Worm (Caenorhabditis elegans) whole organism, late embryonic: Measurements from ENCODE around the gene C01B9.4.

Source experiments
- ama-1 ChIP-seq: fragments of 150-350 bp; optimal IDR thresholded peaks from 2 replicates; lab custom pipeline; 2014
- elt-2 ChIP-seq: sonication (generic microtip); optimal IDR thresholded peaks from 2 replicates; lab custom pipeline; 2016; ENCODE audit warnings: missing genetic modification reagents, missing genetic modification characterization, missing compliant biosample characterization
- elt-4 ChIP-seq: sonication (generic microtip); optimal IDR thresholded peaks from 2 replicates; lab custom pipeline; 2016; ENCODE audit warnings: missing genetic modification characterization, missing compliant biosample characterization
- hlh-6 ChIP-seq: sonication (generic microtip); optimal IDR thresholded peaks from 2 replicates; lab custom pipeline; 2016; ENCODE audit warnings: missing genotype, missing genetic modification characterization, missing compliant biosample characterization
- syd-9 ChIP-seq: sonication (generic microtip); optimal IDR thresholded peaks from 2 replicates; lab custom pipeline; 2016; ENCODE audit warnings: mild to moderate bottlenecking, missing genetic modification characterization, moderate library complexity, missing compliant biosample characterization
- unc-3 ChIP-seq, 2 experiments: fragments of 200-800 bp in 1 of 2; sonication (Bioruptor generic) in 1 of 2; sonication (generic microtip) in 1 of 2; conservative IDR thresholded peaks in 1 of 2; optimal IDR thresholded peaks in 1 of 2; 2 replicates each; pipeline versions ENCODE4 v1.3.6 to Lab custom; 2016 to 2022; ENCODE audit warnings: missing compliant biosample characterization in 2 of 2, missing genetic modification characterization in 2 of 2, missing genetic modification reagents in 1 of 2
- unc-42 ChIP-seq: sonication (generic microtip); optimal IDR thresholded peaks from 2 replicates; lab custom pipeline; 2016; ENCODE audit warnings: missing genotype, missing genetic modification characterization, missing compliant biosample characterization

ce11 chrII:13732577-13732976 lies 51.2 kb downstream of the C01B9.4 start:
- TF ChIP-seq elt-2 (tag; lab: Kevin White, UChicago), result no peak
- no peak for TF ChIP-seq unc-42 (tag; lab: Kevin White, UChicago)
- no peak for TF ChIP-seq syd-9 (tag; lab: Kevin White, UChicago)
- no peak for TF ChIP-seq unc-3 (GFP tag; conservative IDR thresholded peaks at IDR 0.05; lab: Robert Waterston, UW)
- no peak for TF ChIP-seq unc-3 (tag; optimal IDR thresholded peaks at IDR 0.05; lab: Kevin White, UChicago)
- no peak for TF ChIP-seq ama-1 (lab: Kevin White, UChicago)
- TF ChIP-seq hlh-6 (tag; lab: Kevin White, UChicago), result no peak
- no peak for TF ChIP-seq elt-4 (tag; lab: Kevin White, UChicago)
